Fruit fly (Drosophila melanogaster) whole organism, embryonic: ENCODE results near the gene Ccz1.

Experiments used
- Bgb ChIP-seq: fragments of 200-800 bp; sonication (Bioruptor generic); IDR thresholded peaks from 2 replicates; pipeline ENCODE4 v1.3.6; 2022; ENCODE audit warnings: missing biosample characterization, missing genetic modification characterization; ENCODE audit not compliant: partially characterized antibody
- CG11723 ChIP-seq: fragments of 200-800 bp; sonication (Bioruptor generic); optimal IDR thresholded peaks from 2 replicates; lab custom pipeline; 2017; ENCODE audit warnings: missing biosample characterization, mild to moderate bottlenecking, missing genetic modification characterization
- CG12299 ChIP-seq: fragments of 200-800 bp; sonication (Bioruptor generic); optimal IDR thresholded peaks from 2 replicates; lab custom pipeline; 2018; ENCODE audit warnings: missing biosample characterization, mild to moderate bottlenecking, missing genetic modification characterization
- CG12942 ChIP-seq: fragments of 200-800 bp; sonication (Bioruptor generic); optimal IDR thresholded peaks from 3 replicates; lab custom pipeline; 2016; ENCODE audit warnings: missing biosample characterization, missing genetic modification characterization
- CG13775 ChIP-seq: fragments of 200-800 bp; sonication (Bioruptor generic); optimal IDR thresholded peaks from 3 replicates; lab custom pipeline; 2017; ENCODE audit warnings: missing biosample characterization, mild to moderate bottlenecking, missing genetic modification characterization
- CG14014 ChIP-seq: fragments of 200-800 bp; sonication (Bioruptor generic); IDR thresholded peaks from 2 replicates; pipeline ENCODE4 v1.3.6; 2022; ENCODE audit warnings: missing biosample characterization, missing genetic modification characterization
- CG14050 ChIP-seq: fragments of 200-800 bp; sonication (Bioruptor generic); IDR thresholded peaks from 3 replicates; pipeline ENCODE4 v1.3.6; 2022; ENCODE audit warnings: missing biosample characterization, missing genetic modification characterization
- CG17802 ChIP-seq: fragments of 200-800 bp; sonication (Bioruptor generic); optimal IDR thresholded peaks from 2 replicates; lab custom pipeline; 2018; ENCODE audit warnings: missing biosample characterization, mild to moderate bottlenecking, missing genetic modification characterization, moderate library complexity
- CG18011 ChIP-seq: fragments of 200-800 bp; sonication (Bioruptor generic); optimal IDR thresholded peaks from 2 replicates; lab custom pipeline; 2017; ENCODE audit warnings: missing biosample characterization, missing genetic modification characterization, mild to moderate bottlenecking, moderate library complexity, missing genotype
- CG18619 ChIP-seq: fragments of 200-800 bp; sonication (Bioruptor generic); optimal IDR thresholded peaks from 3 replicates; lab custom pipeline; 2017; ENCODE audit warnings: missing biosample characterization, mild to moderate bottlenecking, missing genetic modification characterization
- CG31224 ChIP-seq: fragments of 200-800 bp; sonication (Bioruptor generic); IDR thresholded peaks from 2 replicates; pipeline ENCODE4 v1.3.6; 2022; ENCODE audit warnings: missing biosample characterization, missing genetic modification characterization
- CG31441 ChIP-seq: fragments of 200-800 bp; sonication (Bioruptor generic); IDR thresholded peaks from 2 replicates; pipeline ENCODE4 v1.3.6; 2022; ENCODE audit warnings: missing biosample characterization, missing genetic modification characterization
- CG33557 ChIP-seq: fragments of 200-800 bp; sonication (Bioruptor generic); optimal IDR thresholded peaks from 2 replicates; lab custom pipeline; 2019; ENCODE audit warnings: missing biosample characterization, mild to moderate bottlenecking, missing genetic modification characterization, moderate library complexity
- CG3407 ChIP-seq: fragments of 200-800 bp; sonication (Bioruptor generic); optimal IDR thresholded peaks from 2 replicates; lab custom pipeline; 2018; ENCODE audit warnings: missing biosample characterization, mild to moderate bottlenecking, missing genetic modification characterization
- CG4617 ChIP-seq: fragments of 200-800 bp; sonication (Bioruptor generic); optimal IDR thresholded peaks from 3 replicates; lab custom pipeline; 2016; ENCODE audit warnings: missing biosample characterization, missing genetic modification characterization, borderline replicate concordance
- CG4854 ChIP-seq: fragments of 200-800 bp; sonication (Bioruptor generic); optimal IDR thresholded peaks from 2 replicates; lab custom pipeline; 2016; ENCODE audit warnings: missing biosample characterization, missing genetic modification characterization, inconsistent platforms
- CG5180 ChIP-seq: fragments of 200-800 bp; sonication (Bioruptor generic); optimal IDR thresholded peaks from 3 replicates; lab custom pipeline; 2017; ENCODE audit warnings: missing biosample characterization, missing genetic modification characterization, mild to moderate bottlenecking, moderate library complexity, missing genetic modification reagents
- CHES-1-like ChIP-seq: fragments of 200-800 bp; sonication (Bioruptor generic); optimal IDR thresholded peaks from 2 replicates; lab custom pipeline; 2016; ENCODE audit warnings: missing biosample characterization, missing genetic modification characterization
- Dbx ChIP-seq: fragments of 200-800 bp; sonication (Bioruptor generic); IDR thresholded peaks from 3 replicates; pipeline ENCODE4 v1.3.6; 2022; ENCODE audit warnings: missing biosample characterization, missing genetic modification characterization
- Dip2 ChIP-seq: fragments of 200-800 bp; sonication (Bioruptor generic); IDR thresholded peaks from 2 replicates; pipeline ENCODE4 v1.3.6; 2022; ENCODE audit warnings: missing biosample characterization, missing genetic modification characterization
- Doc3 ChIP-seq: fragments of 200-800 bp; sonication (Bioruptor generic); IDR thresholded peaks from 3 replicates; pipeline ENCODE4 v1.3.6; 2022; ENCODE audit warnings: missing biosample characterization, missing genetic modification characterization; ENCODE audit not compliant: partially characterized antibody
- Dp ChIP-seq: fragments of 200-800 bp; sonication (Bioruptor generic); optimal IDR thresholded peaks from 2 replicates; lab custom pipeline; 2018; ENCODE audit warnings: missing biosample characterization, mild to moderate bottlenecking, missing genetic modification characterization, moderate library complexity
- Eip74EF ChIP-seq, 2 experiments: fragments of 200-800 bp in 1 of 2; fragments of >200 bp in 1 of 2; sonication (Bioruptor generic) in 1 of 2; optimal IDR thresholded peaks; 2 replicates each; lab custom pipeline; 2017 to 2019; ENCODE audit warnings: missing biosample characterization in 2 of 2, missing genetic modification characterization in 2 of 2, mild to moderate bottlenecking in 1 of 2, moderate library complexity in 1 of 2
- GATAe ChIP-seq: fragments of 200-800 bp; sonication (Bioruptor generic); conservative IDR thresholded peaks from 2 replicates; pipeline ENCODE4 v1.3.6; 2022; ENCODE audit warnings: missing biosample characterization, missing genetic modification characterization
- HmgZ ChIP-seq: fragments of 200-800 bp; sonication (Bioruptor generic); optimal IDR thresholded peaks from 2 replicates; lab custom pipeline; 2018; ENCODE audit warnings: missing biosample characterization, mild to moderate bottlenecking, missing genetic modification characterization
- Rx ChIP-seq: fragments of 200-800 bp; sonication (Bioruptor generic); IDR thresholded peaks from 2 replicates; pipeline ENCODE4 v1.3.6; 2022; ENCODE audit warnings: missing biosample characterization, missing genetic modification characterization
- Stat92E ChIP-seq, 3 experiments: fragments of >200 bp in 2 of 3; fragments of 200-800 bp in 1 of 3; sonication (Bioruptor generic) in 1 of 3; optimal IDR thresholded peaks; 2 replicates each; lab custom pipeline; 2017 to 2019; ENCODE audit warnings: missing biosample characterization in 3 of 3, missing genetic modification characterization in 3 of 3, mild to moderate bottlenecking in 1 of 3, moderate library complexity in 1 of 3
- Usf ChIP-seq: fragments of 200-800 bp; sonication (Bioruptor generic); optimal IDR thresholded peaks from 2 replicates; lab custom pipeline; 2017; ENCODE audit warnings: missing genotype, missing biosample characterization, missing genetic modification characterization
- Vsx1 ChIP-seq: fragments of 200-800 bp; sonication (Bioruptor generic); optimal IDR thresholded peaks from 2 replicates; lab custom pipeline; 2017; ENCODE audit warnings: missing biosample characterization, mild to moderate bottlenecking, missing genetic modification characterization, missing genetic modification reagents
- ap ChIP-seq: fragments of 200-800 bp; sonication (Bioruptor generic); IDR thresholded peaks from 2 replicates; pipeline ENCODE4 v1.3.6; 2022; ENCODE audit warnings: missing biosample characterization, missing genetic modification characterization
- ato ChIP-seq: fragments of 200-800 bp; sonication (Bioruptor generic); IDR thresholded peaks from 2 replicates; pipeline ENCODE4 v1.3.6; 2022; ENCODE audit warnings: missing biosample characterization, missing genetic modification characterization; ENCODE audit not compliant: partially characterized antibody
- ci ChIP-seq: fragments of 200-800 bp; sonication (Bioruptor generic); IDR thresholded peaks from 3 replicates; pipeline ENCODE4 v1.3.6; 2022; ENCODE audit warnings: missing biosample characterization, missing genetic modification characterization
- ewg ChIP-seq: fragments of 200-800 bp; sonication (Bioruptor generic); optimal IDR thresholded peaks from 3 replicates; lab custom pipeline; 2017; ENCODE audit warnings: mild to moderate bottlenecking, missing biosample characterization, missing genetic modification reagents, missing genetic modification characterization
- fd3F ChIP-seq: fragments of 200-800 bp; sonication (Bioruptor generic); optimal IDR thresholded peaks from 2 replicates; lab custom pipeline; 2018; ENCODE audit warnings: missing biosample characterization, mild to moderate bottlenecking, missing genetic modification characterization, moderate library complexity
- grau ChIP-seq: fragments of 200-800 bp; optimal IDR thresholded peaks from 3 replicates; lab custom pipeline; 2019; ENCODE audit warnings: missing biosample characterization, mild to moderate bottlenecking, missing genetic modification characterization, moderate library complexity
- gt ChIP-seq: fragments of 200-800 bp; sonication (Bioruptor generic); IDR thresholded peaks from 2 replicates; pipeline ENCODE4 v1.3.6; 2022; ENCODE audit warnings: missing biosample characterization, missing genetic modification characterization
- hbn ChIP-seq: fragments of 200-800 bp; sonication (Bioruptor generic); IDR thresholded peaks from 2 replicates; pipeline ENCODE4 v1.3.6; 2022; ENCODE audit warnings: missing biosample characterization, missing genetic modification characterization; ENCODE audit not compliant: partially characterized antibody
- hkb ChIP-seq, 2 experiments: fragments of 200-800 bp in 1 of 2; fragments of >200 bp in 1 of 2; sonication (Bioruptor generic) in 1 of 2; IDR thresholded peaks in 1 of 2; optimal IDR thresholded peaks in 1 of 2; 2 replicates each; pipeline versions ENCODE4 v1.3.6 to Lab custom; 2017 to 2022; ENCODE audit warnings: missing biosample characterization in 1 of 2, missing genetic modification characterization in 1 of 2
- kah ChIP-seq: fragments of 200-800 bp; sonication (Bioruptor generic); optimal IDR thresholded peaks from 2 replicates; lab custom pipeline; 2018; ENCODE audit warnings: missing biosample characterization, mild to moderate bottlenecking, missing genetic modification characterization
- knrl ChIP-seq: fragments of 200-800 bp; sonication (Bioruptor generic); IDR thresholded peaks from 3 replicates; pipeline ENCODE4 v1.3.6; 2022; ENCODE audit warnings: missing biosample characterization, missing genetic modification characterization; ENCODE audit not compliant: partially characterized antibody
- maf-S ChIP-seq: fragments of 200-800 bp; sonication (Bioruptor generic); optimal IDR thresholded peaks from 2 replicates; lab custom pipeline; 2016; ENCODE audit warnings: missing biosample characterization, missing genetic modification characterization
- pzg ChIP-seq: fragments of 200-800 bp; sonication (Bioruptor generic); optimal IDR thresholded peaks from 3 replicates; lab custom pipeline; 2018; ENCODE audit warnings: missing biosample characterization, mild to moderate bottlenecking, missing genetic modification characterization, moderate library complexity
- sisA ChIP-seq: fragments of 200-800 bp; sonication (Bioruptor generic); IDR thresholded peaks from 2 replicates; pipeline ENCODE4 v1.3.6; 2022; ENCODE audit warnings: missing biosample characterization, missing genetic modification characterization
- sqz ChIP-seq: fragments of 200-800 bp; sonication (Bioruptor generic); optimal IDR thresholded peaks from 3 replicates; lab custom pipeline; 2018; ENCODE audit warnings: missing biosample characterization, mild to moderate bottlenecking, missing genetic modification characterization
- stwl ChIP-seq: fragments of 200-800 bp; sonication (Bioruptor generic); optimal IDR thresholded peaks from 3 replicates; lab custom pipeline; 2018; ENCODE audit warnings: missing biosample characterization, mild to moderate bottlenecking, missing genetic modification characterization, moderate library complexity
- toy ChIP-seq: fragments of 200-800 bp; sonication (Bioruptor generic); IDR thresholded peaks from 2 replicates; pipeline ENCODE4 v1.3.6; 2022; ENCODE audit warnings: missing biosample characterization, missing genetic modification characterization
- tup ChIP-seq: fragments of 200-800 bp; sonication (Bioruptor generic); optimal IDR thresholded peaks from 2 replicates; lab custom pipeline; 2016; ENCODE audit warnings: missing biosample characterization, mild to moderate bottlenecking, missing genetic modification characterization, moderate library complexity
- unc-4 ChIP-seq: fragments of 200-800 bp; sonication (Bioruptor generic); IDR thresholded peaks from 2 replicates; pipeline ENCODE4 v1.3.6; 2022; ENCODE audit warnings: missing biosample characterization, missing genetic modification characterization; ENCODE audit not compliant: partially characterized antibody
- wor ChIP-seq: fragments of 200-800 bp; sonication (Bioruptor generic); IDR thresholded peaks from 2 replicates; pipeline ENCODE4 v1.3.6; 2022; ENCODE audit warnings: missing biosample characterization, missing genetic modification characterization

Gene Ccz1

dm6 chr3L:3852842-3853241 lies 46.1 kb downstream of the Ccz1 start (continued):
- TF ChIP-seq Doc3 (GFP tag; lab: Robert Waterston, UW) (no peak), CG14050 (peak; percentile 47; the same call in 1 of the 3 replicates), GATAe (GFP tag; lab: Robert Waterston, UW) (no peak), CG17802 (no peak), CHES-1-like (peak; percentile 5), Dbx (no peak), Eip74EF (GFP tag; optimal IDR thresholded peaks at IDR 0.05; lab: Kevin White, UChicago) (no peak), CG13775 (peak; percentile 12), sisA (GFP tag; lab: Robert Waterston, UW) (peak; percentile 79), CG33557 (GFP tag; lab: Kevin White, UChicago) (peak; percentile 60), hbn (GFP tag; lab: Robert Waterston, UW) (no peak), pzg (GFP tag; lab: Kevin White, UChicago) (no peak), grau (tag; lab: Kevin White, UChicago) (peak; percentile 89), fd3F (GFP tag; lab: Kevin White, UChicago) (no peak), CG3407 (peak; percentile 47), CG5180 (GFP tag; lab: Kevin White, UChicago) (no peak), ewg (GFP tag; lab: Kevin White, UChicago) (peak; percentile 69), CG4854 (GFP tag; lab: Kevin White, UChicago) (no peak), Dp (GFP tag; lab: Kevin White, UChicago) (no peak), Rx (GFP tag; lab: Robert Waterston, UW) (peak; percentile 49; the same call in 1 of the 2 replicates), toy (no peak), HmgZ (tag; lab: Kevin White, UChicago) (no peak), CG12942 (GFP tag; lab: Kevin White, UChicago) (peak; percentile 40), knrl (GFP tag; lab: Robert Waterston, UW) (no peak), kah (GFP tag; lab: Kevin White, UChicago) (no peak), stwl (tag; lab: Kevin White, UChicago) (no peak), maf-S (peak; percentile 6), CG18619 (GFP tag; lab: Kevin White, UChicago) (peak; percentile 21), Stat92E (GFP tag; optimal IDR thresholded peaks at IDR 0.05; lab: Kevin White, UChicago) (no peak), Dip2 (GFP tag; lab: Robert Waterston, UW) (no peak), Vsx1 (GFP tag; lab: Kevin White, UChicago) (no peak), CG11723 (GFP tag; lab: Kevin White, UChicago) (peak; percentile 7), CG14014 (GFP tag; lab: Robert Waterston, UW) (no peak), tup (GFP tag; lab: Kevin White, UChicago) (peak; percentile 42), CG12299 (tag; lab: Kevin White, UChicago) (no peak), hkb (optimal IDR thresholded peaks at IDR 0.05; lab: Kevin White, UChicago) (no peak), hkb (GFP tag; IDR thresholded peaks at IDR 0.05; lab: Robert Waterston, UW) (peak; percentile 40; the same call in 1 of the 2 replicates), ap (GFP tag; lab: Robert Waterston, UW) (peak; percentile 50), ato (GFP tag; lab: Robert Waterston, UW) (no peak), CG4617 (GFP tag; lab: Kevin White, UChicago) (no peak), CG31224 (no peak), unc-4 (no peak), Bgb (GFP tag; lab: Robert Waterston, UW) (no peak), CG31441 (peak; percentile 34; the same call in 1 of the 2 replicates), Usf (GFP tag; lab: Kevin White, UChicago) (no peak), wor (GFP tag; lab: Robert Waterston, UW) (peak; percentile 56), sqz (GFP tag; lab: Kevin White, UChicago) (no peak), gt (GFP tag; lab: Robert Waterston, UW) (0 out of 2 replicates have a peak, but pooled peaks have one; percentile 23), ci (peak; percentile 92), CG18011 (GFP tag; lab: Kevin White, UChicago) (no peak)
